Worm (Caenorhabditis elegans) whole organism, late embryonic: ENCODE measurements around the gene CD4.8.

Experiments
- Y22D7AL.16 ChIP-seq: sonication (generic microtip); optimal IDR thresholded peaks from 2 replicates; lab custom pipeline; 2016; ENCODE audit warnings: missing genetic modification characterization, missing compliant biosample characterization
- ceh-19 ChIP-seq: fragments of 200-800 bp; sonication (Bioruptor generic); optimal IDR thresholded peaks from 2 replicates; lab custom pipeline; 2018; ENCODE audit warnings: mild to moderate bottlenecking, missing genetic modification characterization, missing compliant biosample characterization
- ceh-22 ChIP-seq: sonication (generic microtip); optimal IDR thresholded peaks from 2 replicates; lab custom pipeline; 2017; ENCODE audit warnings: missing biosample characterization, missing genetic modification characterization
- ceh-48 ChIP-seq: sonication (generic microtip); optimal IDR thresholded peaks from 2 replicates; lab custom pipeline; 2016; ENCODE audit warnings: missing genetic modification characterization, inconsistent platforms, missing compliant biosample characterization
- fax-1 ChIP-seq: sonication (generic microtip); optimal IDR thresholded peaks from 2 replicates; lab custom pipeline; 2016; ENCODE audit warnings: missing genotype, missing genetic modification characterization, missing compliant biosample characterization
- fkh-10 ChIP-seq: fragments of 150-350 bp; optimal IDR thresholded peaks from 2 replicates; lab custom pipeline; 2014; ENCODE audit warnings: missing biosample characterization, missing genetic modification reagents, missing genetic modification characterization
- hlh-15 ChIP-seq: sonication (generic microtip); optimal IDR thresholded peaks from 2 replicates; lab custom pipeline; 2016; ENCODE audit warnings: missing genetic modification characterization, missing compliant biosample characterization
- nhr-11 ChIP-seq: fragments of 150-350 bp; optimal IDR thresholded peaks from 2 replicates; lab custom pipeline; 2014; ENCODE audit warnings: missing biosample characterization, missing genetic modification characterization
- ttx-3 ChIP-seq: sonication (generic microtip); optimal IDR thresholded peaks from 2 replicates; lab custom pipeline; 2016; ENCODE audit warnings: missing genetic modification reagents, missing genetic modification characterization, missing compliant biosample characterization
- unc-86 ChIP-seq: sonication (generic microtip); optimal IDR thresholded peaks from 2 replicates; lab custom pipeline; 2016; ENCODE audit warnings: missing genetic modification characterization, missing compliant biosample characterization

ce11 chrV:5576008-5576407 lies 25.2 kb downstream of the CD4.8 start:
- TF ChIP-seq ceh-22 (tag; lab: Kevin White, UChicago) (no peak), Y22D7AL.16 (tag; lab: Kevin White, UChicago) (no peak), ttx-3 (tag; lab: Kevin White, UChicago) (no peak), nhr-11 (tag; lab: Kevin White, UChicago) (no peak), fkh-10 (GFP tag; lab: Kevin White, UChicago) (no peak), fax-1 (tag; lab: Kevin White, UChicago) (no peak), ceh-19 (no peak), ceh-48 (tag; lab: Kevin White, UChicago) (no peak), hlh-15 (tag; lab: Kevin White, UChicago) (no peak), unc-86 (tag; lab: Kevin White, UChicago) (no peak)
